Worm (Caenorhabditis elegans): Measurements from ENCODE around the gene srd-15.

srd-15 gene

DNA sequence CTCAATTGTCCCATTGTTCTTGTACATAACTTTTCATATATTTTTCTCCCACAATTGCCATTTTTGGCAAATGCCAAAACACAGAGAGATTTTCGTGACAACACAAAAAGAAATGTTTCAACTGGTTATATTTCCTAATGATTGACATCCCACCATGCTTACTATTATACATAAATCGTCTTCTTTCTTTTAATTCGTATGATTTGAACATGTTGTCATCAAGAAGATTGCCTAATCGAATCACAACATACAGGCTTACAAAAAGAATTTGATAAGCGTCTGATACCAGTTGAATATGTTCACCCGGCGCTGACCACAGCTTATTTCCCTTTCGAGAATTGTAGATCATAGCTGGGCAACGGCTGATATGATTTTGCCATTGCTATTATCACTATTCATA lies 11.1 kb downstream of the srd-15 start, which contains the start of gene grd-9:
Gene grd-9 (plus strand): TSS at position 301 of the 400 bp plus-strand sequence.
- TF ChIP-seq sdc-2 (tag; optimal IDR thresholded peaks at IDR 0.05) (no peak), pax-1 (tag; optimal IDR thresholded peaks at IDR 0.05) (no peak), pqm-1 (tag; optimal IDR thresholded peaks at IDR 0.05) (no peak), hlh-6 (tag; optimal IDR thresholded peaks at IDR 0.05) (no peak), dmd-4 (tag; optimal IDR thresholded peaks at IDR 0.05; ENCODE audit: borderline replicate concordance) (no peak), che-1 (tag; optimal IDR thresholded peaks at IDR 0.05) (no peak)

DNA sequence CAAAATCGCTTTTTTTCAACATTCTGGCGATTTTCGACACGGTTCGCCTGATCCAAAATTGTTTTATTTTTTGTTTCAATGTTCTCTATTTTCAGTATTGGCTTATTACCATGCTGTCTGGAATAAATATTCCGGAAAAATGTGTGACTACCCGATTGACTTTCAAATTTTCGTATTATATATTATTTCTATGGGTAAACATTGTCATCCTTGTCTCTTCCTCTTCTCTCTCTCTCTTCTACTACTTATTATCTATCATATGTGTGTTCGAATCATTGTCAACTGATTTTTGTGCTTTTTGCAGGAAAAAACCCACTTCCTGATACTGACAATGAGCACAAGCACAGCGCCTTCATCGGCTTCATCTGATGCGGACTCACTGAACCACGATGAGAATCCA lies 13.1 kb downstream of the srd-15 start, which contains the start of gene C04E6.7:
Gene C04E6.7 (plus strand): TSS at position 301 of the 400 bp plus-strand sequence.
- no peak for TF ChIP-seq fkh-6 (tag; optimal IDR thresholded peaks at IDR 0.05)
- TF ChIP-seq gmeb-2 (tag; optimal IDR thresholded peaks at IDR 0.05), result no peak
- TF ChIP-seq K02D7.2 (tag; optimal IDR thresholded peaks at IDR 0.05), result no peak
- no peak for TF ChIP-seq lim-6 (tag; optimal IDR thresholded peaks at IDR 0.05)
- TF ChIP-seq ceh-18 (tag; optimal IDR thresholded peaks at IDR 0.05), result no peak
- no peak for TF ChIP-seq pax-1 (tag; optimal IDR thresholded peaks at IDR 0.05)
- no peak for TF ChIP-seq ceh-48 (tag; optimal IDR thresholded peaks at IDR 0.05)
- no peak for TF ChIP-seq nfya-1 (tag; optimal IDR thresholded peaks at IDR 0.05)
- no peak for TF ChIP-seq ztf-16 (tag; optimal IDR thresholded peaks at IDR 0.05)
- TF ChIP-seq ceh-45 (GFP tag; IDR thresholded peaks at IDR 0.05), result no peak
- no peak for TF ChIP-seq ceh-2 (tag; optimal IDR thresholded peaks at IDR 0.05)
- TF ChIP-seq hlh-15 (tag; optimal IDR thresholded peaks at IDR 0.05), result no peak
- no peak for TF ChIP-seq syd-9 (tag; optimal IDR thresholded peaks at IDR 0.05)
- TF ChIP-seq tbx-2 (tag; optimal IDR thresholded peaks at IDR 0.05), result no peak
- TF ChIP-seq pag-3 (tag; optimal IDR thresholded peaks at IDR 0.05; ENCODE audit: borderline replicate concordance), result no peak
- no peak for TF ChIP-seq elt-4 (tag; optimal IDR thresholded peaks at IDR 0.05)
- TF ChIP-seq dmd-4 (tag; optimal IDR thresholded peaks at IDR 0.05; ENCODE audit: borderline replicate concordance), result no peak

DNA sequence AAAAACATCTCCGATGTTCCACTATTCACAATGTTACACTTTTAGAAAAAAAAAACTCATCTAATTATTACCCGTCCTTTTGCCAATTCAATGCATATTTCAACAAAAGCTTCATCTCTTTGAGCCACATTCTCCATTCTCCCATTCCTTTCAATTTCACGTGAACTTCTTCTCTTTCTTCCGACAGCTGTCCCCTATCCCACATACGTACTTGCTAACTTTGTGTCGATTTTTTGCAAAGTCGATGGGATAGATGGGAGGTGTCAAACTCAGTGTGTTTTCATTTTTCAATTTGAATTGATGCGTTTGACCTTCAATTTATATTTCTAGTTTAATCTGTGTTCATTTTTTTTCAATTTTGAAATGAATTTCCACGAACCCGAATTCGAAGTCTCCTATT lies 14.9 kb downstream of the srd-15 start:
- TF ChIP-seq che-1 (tag; optimal IDR thresholded peaks at IDR 0.05) (no peak), hlh-30 (tag; optimal IDR thresholded peaks at IDR 0.05; ENCODE audit: insufficient read depth) (no peak), ceh-30 (tag; optimal IDR thresholded peaks at IDR 0.05) (no peak)

DNA sequence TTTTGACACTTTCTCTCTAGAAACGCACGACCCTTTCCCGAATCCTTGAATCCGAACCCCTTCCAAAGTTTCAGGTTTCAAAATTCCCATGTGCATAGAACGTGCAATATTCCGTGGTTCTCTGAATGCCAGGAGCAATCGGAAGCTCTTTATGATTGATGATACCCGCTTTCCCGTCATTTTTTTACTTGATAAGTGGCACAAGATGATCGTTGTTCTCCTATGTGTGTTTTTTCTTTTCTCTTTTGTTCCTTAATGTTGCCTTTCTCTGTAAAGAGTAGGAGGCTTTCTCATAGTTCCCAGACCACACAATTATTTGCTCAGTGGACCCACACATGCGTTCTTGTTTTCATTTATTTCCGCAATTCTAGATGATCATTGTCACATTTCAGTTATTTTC lies 17.3 kb downstream of the srd-15 start:
- TF ChIP-seq hlh-30 (tag; optimal IDR thresholded peaks at IDR 0.05; ENCODE audit: insufficient read depth) (no peak), hlh-15 (tag; optimal IDR thresholded peaks at IDR 0.05) (no peak), ceh-18 (tag; optimal IDR thresholded peaks at IDR 0.05) (no peak), mec-3 (tag; optimal IDR thresholded peaks at IDR 0.05; ENCODE audit: borderline replicate concordance) (no peak), ceh-24 (tag; optimal IDR thresholded peaks at IDR 0.05) (no peak), dmd-4 (tag; optimal IDR thresholded peaks at IDR 0.05; ENCODE audit: borderline replicate concordance) (no peak), T23F11.4 (GFP tag; optimal IDR thresholded peaks at IDR 0.05) (no peak), rnt-1 (tag; optimal IDR thresholded peaks at IDR 0.05) (no peak), pqm-1 (tag; optimal IDR thresholded peaks at IDR 0.05) (no peak), pros-1 (tag; optimal IDR thresholded peaks at IDR 0.05) (no peak), fax-1 (tag; optimal IDR thresholded peaks at IDR 0.05) (no peak), madf-2 (tag; optimal IDR thresholded peaks at IDR 0.05) (no peak), pha-2 (tag; optimal IDR thresholded peaks at IDR 0.05) (no peak), nfya-1 (tag; optimal IDR thresholded peaks at IDR 0.05) (no peak)

DNA sequence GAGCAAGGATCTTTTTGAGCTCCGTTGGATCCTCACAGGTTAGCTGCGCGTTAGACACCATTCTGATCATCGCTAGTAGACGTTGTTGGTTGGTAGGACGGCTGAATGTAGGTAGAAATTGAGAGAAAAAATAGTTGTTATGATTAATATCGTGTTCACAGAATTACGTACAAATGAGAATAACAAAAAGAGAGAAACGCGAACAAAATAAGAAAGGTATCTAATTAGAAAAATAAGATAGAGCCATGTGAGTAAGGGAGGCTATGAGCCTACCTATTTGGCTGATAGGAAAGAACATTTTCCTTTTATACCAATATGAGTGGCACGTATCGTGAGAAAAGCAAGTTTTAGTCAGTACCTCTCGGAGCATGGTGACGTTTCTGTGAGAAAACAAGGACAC lies 22.4 kb downstream of the srd-15 start, which contains the start of gene C04E6.8:
Gene C04E6.8 (minus strand): TSS at position 101 of the 400 bp plus-strand sequence.
- TF ChIP-seq nhr-11 (tag; optimal IDR thresholded peaks at IDR 0.05) (no peak), ahr-1 (tag; optimal IDR thresholded peaks at IDR 0.05) (no peak), rnt-1 (tag; optimal IDR thresholded peaks at IDR 0.05) (no peak), ceh-2 (tag; optimal IDR thresholded peaks at IDR 0.05) (no peak), pros-1 (tag; optimal IDR thresholded peaks at IDR 0.05) (no peak), tbx-7 (tag; optimal IDR thresholded peaks at IDR 0.05) (no peak), dmd-4 (tag; optimal IDR thresholded peaks at IDR 0.05; ENCODE audit: borderline replicate concordance) (no peak), ceh-48 (tag; optimal IDR thresholded peaks at IDR 0.05) (no peak), hlh-30 (tag; optimal IDR thresholded peaks at IDR 0.05; ENCODE audit: insufficient read depth) (no peak), ceh-22 (tag; optimal IDR thresholded peaks at IDR 0.05) (no peak), unc-55 (GFP tag; optimal IDR thresholded peaks at IDR 0.05) (no peak), unc-3 (GFP tag; conservative IDR thresholded peaks at IDR 0.05) (no peak), unc-3 (tag; optimal IDR thresholded peaks at IDR 0.05) (no peak), pqm-1 (tag; optimal IDR thresholded peaks at IDR 0.05) (no peak), fax-1 (tag; optimal IDR thresholded peaks at IDR 0.05) (no peak)

Data from whole organism, late embryonic.